Fruit fly (Drosophila melanogaster) whole organism, embryonic: ENCODE data around the gene CG32099.

Experiments
- Antp ChIP-seq: fragments of 200-800 bp; sonication (Bioruptor generic); optimal IDR thresholded peaks from 3 replicates; lab custom pipeline; 2016; ENCODE audit warnings: missing biosample characterization, missing genetic modification characterization
- CG10147 ChIP-seq: fragments of 200-800 bp; sonication (Bioruptor generic); optimal IDR thresholded peaks from 2 replicates; lab custom pipeline; 2019; ENCODE audit warnings: missing biosample characterization, mild to moderate bottlenecking, missing genetic modification characterization, moderate library complexity
- CG10274 ChIP-seq: fragments of 200-800 bp; sonication (Bioruptor generic); optimal IDR thresholded peaks from 3 replicates; lab custom pipeline; 2017; ENCODE audit warnings: missing biosample characterization, mild to moderate bottlenecking, missing genetic modification characterization
- CG10366 ChIP-seq: fragments of 200-800 bp; sonication (Bioruptor generic); IDR thresholded peaks from 2 replicates; pipeline ENCODE4 v1.3.6; 2022; ENCODE audit warnings: missing biosample characterization, missing genetic modification characterization
- CG10654 ChIP-seq: fragments of 200-800 bp; sonication (Bioruptor generic); optimal IDR thresholded peaks from 2 replicates; lab custom pipeline; 2016; ENCODE audit warnings: missing biosample characterization, missing genetic modification characterization
- CG12071 ChIP-seq: fragments of 200-800 bp; sonication (Bioruptor generic); optimal IDR thresholded peaks from 3 replicates; lab custom pipeline; 2018; ENCODE audit warnings: missing biosample characterization, mild to moderate bottlenecking, missing genetic modification characterization
- CG12659 ChIP-seq: fragments of 200-800 bp; sonication (Bioruptor generic); optimal IDR thresholded peaks from 3 replicates; lab custom pipeline; 2017; ENCODE audit warnings: mild to moderate bottlenecking, missing biosample characterization, missing genetic modification reagents, missing genetic modification characterization
- CG17385 ChIP-seq: fragments of 200-800 bp; sonication (Bioruptor generic); optimal IDR thresholded peaks from 3 replicates; lab custom pipeline; 2018; ENCODE audit warnings: missing biosample characterization, mild to moderate bottlenecking, missing genetic modification characterization
- CG2120 ChIP-seq: fragments of 200-800 bp; sonication (Bioruptor generic); optimal IDR thresholded peaks from 3 replicates; lab custom pipeline; 2016; ENCODE audit warnings: missing biosample characterization, missing genetic modification characterization
- CG3065 ChIP-seq: fragments of 200-800 bp; sonication (Bioruptor generic); optimal IDR thresholded peaks from 2 replicates; lab custom pipeline; 2016; ENCODE audit warnings: missing biosample characterization, missing genetic modification characterization
- CG3838 ChIP-seq: fragments of 200-800 bp; sonication (Bioruptor generic); optimal IDR thresholded peaks from 3 replicates; lab custom pipeline; 2016; ENCODE audit warnings: missing biosample characterization, missing genetic modification characterization
- CG3847 ChIP-seq: fragments of 200-800 bp; sonication (Bioruptor generic); IDR thresholded peaks from 2 replicates; pipeline ENCODE4 v1.3.6; 2022; ENCODE audit warnings: missing biosample characterization, missing genetic modification characterization
- CG4360 ChIP-seq: fragments of 200-800 bp; sonication (Bioruptor generic); IDR thresholded peaks from 2 replicates; pipeline ENCODE4 v1.3.6; 2022; ENCODE audit warnings: missing biosample characterization, missing genetic modification characterization
- CG43689 ChIP-seq: fragments of 200-800 bp; sonication (Bioruptor generic); IDR thresholded peaks from 2 replicates; pipeline ENCODE4 v1.3.6; 2022; ENCODE audit warnings: missing biosample characterization, missing genetic modification characterization
- CG4617 ChIP-seq: fragments of 200-800 bp; sonication (Bioruptor generic); optimal IDR thresholded peaks from 3 replicates; lab custom pipeline; 2016; ENCODE audit warnings: missing biosample characterization, missing genetic modification characterization, borderline replicate concordance
- CG4820 ChIP-seq: fragments of 200-800 bp; sonication (Bioruptor generic); optimal IDR thresholded peaks from 3 replicates; lab custom pipeline; 2016; ENCODE audit warnings: missing biosample characterization, missing genetic modification characterization
- CG7987 ChIP-seq: fragments of 200-800 bp; sonication (Bioruptor generic); optimal IDR thresholded peaks from 2 replicates; lab custom pipeline; 2018; ENCODE audit warnings: missing biosample characterization, mild to moderate bottlenecking, missing genetic modification characterization, moderate library complexity
- CG8388 ChIP-seq: fragments of 200-800 bp; sonication (Bioruptor generic); optimal IDR thresholded peaks from 2 replicates; lab custom pipeline; 2019; ENCODE audit warnings: missing biosample characterization, mild to moderate bottlenecking, missing genetic modification characterization, moderate library complexity
- CG8944 ChIP-seq: fragments of 200-800 bp; sonication (Bioruptor generic); optimal IDR thresholded peaks from 3 replicates; lab custom pipeline; 2016; ENCODE audit warnings: missing biosample characterization, missing genetic modification characterization
- D19A ChIP-seq: fragments of 200-800 bp; optimal IDR thresholded peaks from 3 replicates; lab custom pipeline; 2019; ENCODE audit warnings: missing biosample characterization, mild to moderate bottlenecking, missing genetic modification characterization, moderate library complexity
- Doc3 ChIP-seq: fragments of 200-800 bp; sonication (Bioruptor generic); IDR thresholded peaks from 3 replicates; pipeline ENCODE4 v1.3.6; 2022; ENCODE audit warnings: missing biosample characterization, missing genetic modification characterization; ENCODE audit not compliant: partially characterized antibody
- E2f1 ChIP-seq: fragments of 200-800 bp; sonication (Bioruptor generic); IDR thresholded peaks from 2 replicates; pipeline ENCODE4 v1.3.6; 2022; ENCODE audit warnings: missing biosample characterization, missing genetic modification characterization
- ERR ChIP-seq: fragments of 200-800 bp; sonication (Bioruptor generic); optimal IDR thresholded peaks from 2 replicates; lab custom pipeline; 2016; ENCODE audit warnings: missing biosample characterization, missing genetic modification characterization
- Eip74EF ChIP-seq, 2 experiments: fragments of 200-800 bp in 1 of 2; fragments of >200 bp in 1 of 2; sonication (Bioruptor generic) in 1 of 2; optimal IDR thresholded peaks; 2 replicates each; lab custom pipeline; 2017 to 2019; ENCODE audit warnings: missing biosample characterization in 2 of 2, missing genetic modification characterization in 2 of 2, mild to moderate bottlenecking in 1 of 2, moderate library complexity in 1 of 2
- HmgD ChIP-seq: fragments of 200-800 bp; sonication (Bioruptor generic); optimal IDR thresholded peaks from 3 replicates; lab custom pipeline; 2016; ENCODE audit warnings: missing biosample characterization, missing genetic modification characterization
- Hr78 ChIP-seq, 2 experiments: fragments of 200-800 bp in 1 of 2; fragments of >200 bp in 1 of 2; sonication (Bioruptor generic) in 1 of 2; optimal IDR thresholded peaks; 2 replicates each; lab custom pipeline; 2017 to 2019; ENCODE audit warnings: missing biosample characterization in 2 of 2, missing genetic modification characterization in 2 of 2, mild to moderate bottlenecking in 1 of 2, moderate library complexity in 1 of 2
- MTF-1 ChIP-seq: fragments of 200-800 bp; sonication (Bioruptor generic); optimal IDR thresholded peaks from 2 replicates; lab custom pipeline; 2018; ENCODE audit warnings: missing biosample characterization, mild to moderate bottlenecking, missing genetic modification characterization, borderline replicate concordance
- Nf-YC ChIP-seq: fragments of 200-800 bp; optimal IDR thresholded peaks from 3 replicates; lab custom pipeline; 2019; ENCODE audit warnings: missing biosample characterization, mild to moderate bottlenecking, missing genetic modification characterization, moderate library complexity
- Side ChIP-seq: fragments of 200-800 bp; sonication (Bioruptor generic); optimal IDR thresholded peaks from 2 replicates; lab custom pipeline; 2016; ENCODE audit warnings: missing biosample characterization, missing genetic modification characterization
- TFAM ChIP-seq: fragments of 200-800 bp; sonication (Bioruptor generic); optimal IDR thresholded peaks from 2 replicates; lab custom pipeline; 2017; ENCODE audit warnings: missing biosample characterization, missing genetic modification characterization, inconsistent platforms
- dimm ChIP-seq: fragments of 200-800 bp; sonication (Bioruptor generic); IDR thresholded peaks from 2 replicates; pipeline ENCODE4 v1.3.6; 2022; ENCODE audit warnings: missing biosample characterization, missing genetic modification characterization
- ems ChIP-seq: fragments of 200-800 bp; sonication (Bioruptor generic); optimal IDR thresholded peaks from 3 replicates; lab custom pipeline; 2016; ENCODE audit warnings: missing biosample characterization, missing genetic modification characterization
- eve ChIP-seq, 2 experiments: fragments of >200 bp; optimal IDR thresholded peaks; 2 replicates each; lab custom pipeline; 2017; ENCODE audit warnings: missing biosample characterization in 2 of 2, missing genetic modification characterization in 2 of 2
- eyg ChIP-seq: fragments of 200-800 bp; sonication (Bioruptor generic); optimal IDR thresholded peaks from 3 replicates; lab custom pipeline; 2016; ENCODE audit warnings: missing biosample characterization, missing genetic modification characterization
- ftz-f1 ChIP-seq: fragments of 200-800 bp; sonication (Bioruptor generic); optimal IDR thresholded peaks from 2 replicates; lab custom pipeline; 2016; ENCODE audit warnings: missing biosample characterization, missing genetic modification characterization
- gsb-n ChIP-seq: fragments of 200-800 bp; sonication (Bioruptor generic); optimal IDR thresholded peaks from 3 replicates; lab custom pipeline; 2018; ENCODE audit warnings: missing biosample characterization, mild to moderate bottlenecking, missing genetic modification characterization
- hbn ChIP-seq: fragments of 200-800 bp; sonication (Bioruptor generic); IDR thresholded peaks from 2 replicates; pipeline ENCODE4 v1.3.6; 2022; ENCODE audit warnings: missing biosample characterization, missing genetic modification characterization; ENCODE audit not compliant: partially characterized antibody
- her ChIP-seq: fragments of 200-800 bp; sonication (Bioruptor generic); optimal IDR thresholded peaks from 2 replicates; lab custom pipeline; 2016; ENCODE audit warnings: missing biosample characterization, missing genetic modification characterization
- jing ChIP-seq: fragments of 200-800 bp; sonication (Bioruptor generic); optimal IDR thresholded peaks from 2 replicates; lab custom pipeline; 2018; ENCODE audit warnings: missing biosample characterization, mild to moderate bottlenecking, missing genetic modification characterization
- mld ChIP-seq: fragments of 200-800 bp; sonication (Bioruptor generic); IDR thresholded peaks from 3 replicates; pipeline ENCODE4 v1.3.6; 2022; ENCODE audit warnings: missing biosample characterization, missing genetic modification characterization; ENCODE audit not compliant: partially characterized antibody
- nerfin-2 ChIP-seq: fragments of 200-800 bp; sonication (Bioruptor generic); IDR thresholded peaks from 2 replicates; pipeline ENCODE4 v1.3.6; 2022; ENCODE audit warnings: missing biosample characterization, missing genetic modification characterization; ENCODE audit not compliant: partially characterized antibody
- pho ChIP-seq: fragments of 200-800 bp; sonication (Bioruptor generic); optimal IDR thresholded peaks from 2 replicates; lab custom pipeline; 2016; ENCODE audit warnings: missing biosample characterization, missing genetic modification characterization
- phol ChIP-seq: fragments of 200-800 bp; sonication (Bioruptor generic); optimal IDR thresholded peaks from 3 replicates; lab custom pipeline; 2018; ENCODE audit warnings: missing biosample characterization, mild to moderate bottlenecking, missing genetic modification characterization, moderate library complexity
- seq ChIP-seq: fragments of 200-800 bp; sonication (Bioruptor generic); IDR thresholded peaks from 2 replicates; pipeline ENCODE4 v1.3.6; 2022; ENCODE audit warnings: missing biosample characterization, missing genetic modification characterization
- sna ChIP-seq: fragments of 200-800 bp; sonication (Bioruptor generic); IDR thresholded peaks from 2 replicates; pipeline ENCODE4 v1.3.6; 2022; ENCODE audit warnings: missing biosample characterization, missing genetic modification characterization; ENCODE audit not compliant: partially characterized antibody
- sug ChIP-seq: fragments of 200-800 bp; optimal IDR thresholded peaks from 2 replicates; lab custom pipeline; 2019; ENCODE audit warnings: missing biosample characterization, mild to moderate bottlenecking, missing genetic modification characterization, moderate library complexity
- tap ChIP-seq: fragments of 200-800 bp; optimal IDR thresholded peaks from 3 replicates; lab custom pipeline; 2019; ENCODE audit warnings: missing biosample characterization, mild to moderate bottlenecking, missing genetic modification characterization, moderate library complexity
- tna ChIP-seq: fragments of 200-800 bp; sonication (Bioruptor generic); IDR thresholded peaks from 2 replicates; pipeline ENCODE4 v1.3.6; 2022; ENCODE audit warnings: missing biosample characterization, missing genetic modification characterization; ENCODE audit not compliant: partially characterized antibody
- tup ChIP-seq: fragments of 200-800 bp; sonication (Bioruptor generic); optimal IDR thresholded peaks from 2 replicates; lab custom pipeline; 2016; ENCODE audit warnings: missing biosample characterization, mild to moderate bottlenecking, missing genetic modification characterization, moderate library complexity
- tx ChIP-seq: fragments of 200-800 bp; sonication (Bioruptor generic); optimal IDR thresholded peaks from 2 replicates; lab custom pipeline; 2016; ENCODE audit warnings: missing biosample characterization, missing genetic modification characterization

The CG32099 gene

DNA sequence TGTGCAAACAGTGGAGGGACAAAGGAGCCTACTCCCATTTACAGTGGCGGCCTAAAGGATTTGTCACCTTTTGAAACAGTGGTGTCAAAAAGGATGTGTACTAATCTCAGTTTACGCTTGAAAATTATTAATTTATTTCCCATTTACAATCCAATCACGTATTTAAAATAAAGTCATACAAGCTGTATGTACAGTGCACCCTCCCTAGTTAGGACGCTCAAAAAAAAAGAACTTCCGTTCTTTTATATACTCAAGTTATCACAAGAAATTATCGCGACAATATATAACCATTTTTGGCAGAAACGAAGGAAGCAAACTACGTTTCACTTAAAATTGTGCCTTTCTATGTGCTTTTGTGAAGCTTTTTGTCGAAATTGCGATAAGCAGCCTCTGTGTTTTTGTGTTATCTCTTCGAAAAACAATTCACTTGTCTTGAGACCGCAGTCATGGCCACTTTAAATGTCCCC, 9.8 kb upstream of the CG32099 start (continued):
- TF ChIP-seq HmgD (no peak), ERR (GFP tag; lab: Kevin White, UChicago) (no peak), CG10147 (GFP tag; lab: Kevin White, UChicago) (no peak), CG10654 (GFP tag; lab: Kevin White, UChicago) (no peak), CG43689 (no peak), CG12071 (GFP tag; lab: Kevin White, UChicago) (no peak), nerfin-2 (GFP tag; lab: Robert Waterston, UW) (no peak), D19A (tag; lab: Kevin White, UChicago) (peak; percentile 17), CG3065 (GFP tag; lab: Kevin White, UChicago) (no peak), MTF-1 (GFP tag; lab: Kevin White, UChicago) (no peak), ftz-f1 (GFP tag; lab: Kevin White, UChicago) (no peak), her (GFP tag; lab: Kevin White, UChicago) (peak; percentile 25), CG8944 (GFP tag; lab: Kevin White, UChicago) (peak; percentile 41), CG12659 (GFP tag; lab: Kevin White, UChicago) (peak; percentile 38), CG7987 (GFP tag; lab: Kevin White, UChicago) (no peak), E2f1 (no peak; the same call in 1 of the 2 replicates), CG4360 (GFP tag; lab: Robert Waterston, UW) (no peak), CG8388 (peak; percentile 96), Nf-YC (tag; lab: Kevin White, UChicago) (peak; percentile 31), hbn (GFP tag; lab: Robert Waterston, UW) (no peak), Antp (GFP tag; lab: Kevin White, UChicago) (peak; percentile 38), tx (peak; percentile 28), CG2120 (GFP tag; lab: Kevin White, UChicago) (peak; percentile 71), CG17385 (GFP tag; lab: Kevin White, UChicago) (peak; percentile 52), CG4617 (GFP tag; lab: Kevin White, UChicago) (no peak), Eip74EF (GFP tag; optimal IDR thresholded peaks at IDR 0.05; lab: Kevin White, UChicago) (peak in 1 of 2 experiments; percentile 5), CG10366 (GFP tag; lab: Robert Waterston, UW) (0 out of 2 replicates have a peak, but pooled peaks have one; percentile 28), pho (GFP tag; lab: Kevin White, UChicago) (peak; percentile 26), tap (no peak), jing (GFP tag; lab: Kevin White, UChicago) (no peak), tup (GFP tag; lab: Kevin White, UChicago) (no peak), sna (GFP tag; lab: Robert Waterston, UW) (no peak), ems (GFP tag; lab: Kevin White, UChicago) (peak; percentile 53), Doc3 (GFP tag; lab: Robert Waterston, UW) (no peak), dimm (no peak), eve (GFP tag; optimal IDR thresholded peaks at IDR 0.05; lab: Kevin White, UChicago) (no peak), gsb-n (tag; lab: Kevin White, UChicago) (no peak), CG10274 (GFP tag; lab: Kevin White, UChicago) (peak; percentile 34), CG3838 (no peak), CG3847 (no peak), Side (peak; percentile 49), mld (GFP tag; lab: Robert Waterston, UW) (0 out of 3 replicates have a peak, but pooled peaks have one; percentile 7), Hr78 (GFP tag; optimal IDR thresholded peaks at IDR 0.05; lab: Kevin White, UChicago) (no peak), eyg (GFP tag; lab: Kevin White, UChicago) (no peak), sug (tag; lab: Kevin White, UChicago) (peak; percentile 53), phol (tag; lab: Kevin White, UChicago) (peak; percentile 52), seq (peak; percentile 56), TFAM (GFP tag; lab: Kevin White, UChicago) (no peak), CG4820 (GFP tag; lab: Kevin White, UChicago) (peak; percentile 28), tna (GFP tag; lab: Robert Waterston, UW) (no peak)
